Fruit fly (Drosophila melanogaster) whole organism, embryonic: Measurements from ENCODE around the gene CG10208.

Experiments used
- BtbVII ChIP-seq: fragments of 200-800 bp; sonication (Bioruptor generic); optimal IDR thresholded peaks from 3 replicates; lab custom pipeline; 2017; ENCODE audit warnings: missing biosample characterization, mild to moderate bottlenecking, missing genetic modification characterization
- CG30020 ChIP-seq: fragments of 200-800 bp; optimal IDR thresholded peaks from 2 replicates; lab custom pipeline; 2019; ENCODE audit warnings: missing biosample characterization, mild to moderate bottlenecking, missing genetic modification characterization, moderate library complexity
- CG32767 ChIP-seq: fragments of 200-800 bp; sonication (Bioruptor generic); IDR thresholded peaks from 2 replicates; pipeline ENCODE4 v1.3.6; 2022; ENCODE audit warnings: missing biosample characterization, missing genetic modification characterization
- CG6175 ChIP-seq: fragments of 200-800 bp; sonication (Bioruptor generic); IDR thresholded peaks from 3 replicates; pipeline ENCODE4 v1.3.6; 2022; ENCODE audit warnings: missing biosample characterization, missing genetic modification characterization
- CG8478 ChIP-seq: fragments of >200 bp; optimal IDR thresholded peaks from 2 replicates; lab custom pipeline; 2018
- GATAe ChIP-seq: fragments of 200-800 bp; sonication (Bioruptor generic); conservative IDR thresholded peaks from 2 replicates; pipeline ENCODE4 v1.3.6; 2022; ENCODE audit warnings: missing biosample characterization, missing genetic modification characterization
- Hr51 ChIP-seq, 2 experiments: fragments of 200-800 bp; sonication (Bioruptor generic); optimal IDR thresholded peaks; 2 replicates in 1 of 2; 3 replicates in 1 of 2; lab custom pipeline; 2016 to 2018; ENCODE audit warnings: missing biosample characterization in 2 of 2, missing genetic modification characterization in 2 of 2, mild to moderate bottlenecking in 1 of 2, moderate library complexity in 1 of 2
- h ChIP-seq: fragments of >200 bp; optimal IDR thresholded peaks from 2 replicates; lab custom pipeline; 2017
- insv ChIP-seq, 2 experiments: fragments of 200-800 bp; sonication (Bioruptor generic); optimal IDR thresholded peaks; 3 replicates each; lab custom pipeline; 2016 to 2018; ENCODE audit warnings: missing biosample characterization in 2 of 2, missing genetic modification characterization in 2 of 2
- pros ChIP-seq: fragments of 200-800 bp; sonication (Bioruptor generic); optimal IDR thresholded peaks from 3 replicates; lab custom pipeline; 2019; ENCODE audit warnings: missing biosample characterization, mild to moderate bottlenecking, missing genetic modification characterization, moderate library complexity
- sd ChIP-seq: fragments of 200-800 bp; sonication (Bioruptor generic); optimal IDR thresholded peaks from 3 replicates; lab custom pipeline; 2018; ENCODE audit warnings: missing biosample characterization, mild to moderate bottlenecking, missing genetic modification characterization, moderate library complexity
- sr ChIP-seq: fragments of 200-800 bp; sonication (Bioruptor generic); IDR thresholded peaks from 3 replicates; pipeline ENCODE4 v1.3.6; 2022; ENCODE audit warnings: missing biosample characterization, missing genetic modification characterization
- tna ChIP-seq: fragments of 200-800 bp; sonication (Bioruptor generic); IDR thresholded peaks from 2 replicates; pipeline ENCODE4 v1.3.6; 2022; ENCODE audit warnings: missing biosample characterization, missing genetic modification characterization; ENCODE audit not compliant: partially characterized antibody
- tx ChIP-seq: fragments of 200-800 bp; sonication (Bioruptor generic); optimal IDR thresholded peaks from 2 replicates; lab custom pipeline; 2016; ENCODE audit warnings: missing biosample characterization, missing genetic modification characterization

- no peak for TF ChIP-seq CG8478
- TF ChIP-seq BtbVII (GFP tag; lab: Kevin White, UChicago): peak; percentile 78
- TF ChIP-seq Hr51 (GFP tag; optimal IDR thresholded peaks at IDR 0.05; lab: Kevin White, UChicago): peak; percentile 44 to 90
- no peak for TF ChIP-seq sr (GFP tag; lab: Robert Waterston, UW)
- TF ChIP-seq tna: no peak
- TF ChIP-seq insv (GFP tag; optimal IDR thresholded peaks at IDR 0.05; lab: Kevin White, UChicago): peak in 1 of 2 experiments; percentile 36
- TF ChIP-seq h (lab: Kevin White, UChicago): no peak
- peak; percentile 87 for TF ChIP-seq GATAe (GFP tag; lab: Robert Waterston, UW)
- peak; percentile 88 for TF ChIP-seq CG6175 (GFP tag; lab: Robert Waterston, UW)
- no peak for TF ChIP-seq pros (GFP tag; lab: Kevin White, UChicago)
- peak; percentile 72 for TF ChIP-seq CG30020
- no peak for TF ChIP-seq sd
- peak; percentile 16 for TF ChIP-seq tx
- TF ChIP-seq CG32767 (GFP tag; lab: Robert Waterston, UW): peak; percentile 93
Observed at dm6 chr3R:23772808-23773207, 1.1 kb downstream of the CG10208 start, which contains the start of gene tst.
